Fruit fly (Drosophila melanogaster): ENCODE measurements around the gene Tlk.

- no peak for TF ChIP-seq cic (GFP tag; optimal IDR thresholded peaks at IDR 0.05)
- no peak for TF ChIP-seq CG5204 (GFP tag; optimal IDR thresholded peaks at IDR 0.05)
- no peak for TF ChIP-seq ovo (GFP tag; optimal IDR thresholded peaks at IDR 0.05)
- no peak for TF ChIP-seq Clk (GFP tag; optimal IDR thresholded peaks at IDR 0.05)
- TF ChIP-seq Mnt (GFP tag; optimal IDR thresholded peaks at IDR 0.05) = no peak
- no peak for TF ChIP-seq pad (GFP tag; optimal IDR thresholded peaks at IDR 0.05)
- TF ChIP-seq CG14711 (tag; optimal IDR thresholded peaks at IDR 0.05) = no peak
- TF ChIP-seq kay (GFP tag; ENCODE audit: borderline replicate concordance) = no peak
These were observed 68.6 kb downstream of the Tlk start for dm6 chrX:3788432-3788831.
